Fruit fly (Drosophila melanogaster) whole organism, embryonic: ENCODE data around the gene CG12477.

Source experiments
- Antp ChIP-seq: fragments of 200-800 bp; sonication (Bioruptor generic); optimal IDR thresholded peaks from 3 replicates; lab custom pipeline; 2016; ENCODE audit warnings: missing biosample characterization, missing genetic modification characterization
- Blimp-1 ChIP-seq: fragments of 200-800 bp; sonication (Bioruptor generic); optimal IDR thresholded peaks from 3 replicates; lab custom pipeline; 2018; ENCODE audit warnings: missing biosample characterization, missing genetic modification characterization, mild to moderate bottlenecking, moderate library complexity, missing genetic modification reagents
- C15 ChIP-seq: fragments of 200-800 bp; sonication (Bioruptor generic); IDR thresholded peaks from 3 replicates; pipeline ENCODE4 v1.3.6; 2022; ENCODE audit warnings: missing biosample characterization, missing genetic modification characterization
- CG10147 ChIP-seq: fragments of 200-800 bp; sonication (Bioruptor generic); optimal IDR thresholded peaks from 2 replicates; lab custom pipeline; 2019; ENCODE audit warnings: missing biosample characterization, mild to moderate bottlenecking, missing genetic modification characterization, moderate library complexity
- CG10565 ChIP-seq: fragments of 200-800 bp; sonication (Bioruptor generic); optimal IDR thresholded peaks from 3 replicates; lab custom pipeline; 2016; ENCODE audit warnings: missing biosample characterization, mild to moderate bottlenecking, missing genetic modification characterization
- CG10979 ChIP-seq: fragments of 200-800 bp; sonication (Bioruptor generic); optimal IDR thresholded peaks from 2 replicates; lab custom pipeline; 2018; ENCODE audit warnings: missing biosample characterization, mild to moderate bottlenecking, missing genetic modification characterization, moderate library complexity
- CG11504 ChIP-seq: fragments of 200-800 bp; sonication (Bioruptor generic); optimal IDR thresholded peaks from 3 replicates; lab custom pipeline; 2019; ENCODE audit warnings: missing biosample characterization, mild to moderate bottlenecking, missing genetic modification characterization, moderate library complexity
- CG11695 ChIP-seq: fragments of 200-800 bp; sonication (Bioruptor generic); IDR thresholded peaks from 3 replicates; pipeline ENCODE4 v1.3.6; 2022; ENCODE audit warnings: missing biosample characterization, missing genetic modification characterization
- CG13424 ChIP-seq: fragments of 200-800 bp; sonication (Bioruptor generic); optimal IDR thresholded peaks from 2 replicates; lab custom pipeline; 2019; ENCODE audit warnings: missing biosample characterization, mild to moderate bottlenecking, missing genetic modification characterization, moderate library complexity
- CG14441 ChIP-seq: fragments of 200-800 bp; sonication (Bioruptor generic); IDR thresholded peaks from 2 replicates; pipeline ENCODE4 v1.3.6; 2022; ENCODE audit warnings: missing biosample characterization, missing genetic modification characterization
- CG15601 ChIP-seq: fragments of 200-800 bp; sonication (Bioruptor generic); optimal IDR thresholded peaks from 3 replicates; lab custom pipeline; 2019; ENCODE audit warnings: missing biosample characterization, mild to moderate bottlenecking, missing genetic modification characterization, moderate library complexity
- CG17186 ChIP-seq: fragments of 200-800 bp; sonication (Bioruptor generic); optimal IDR thresholded peaks from 3 replicates; lab custom pipeline; 2017; ENCODE audit warnings: missing biosample characterization, missing genetic modification reagents, missing genetic modification characterization
- CG17328 ChIP-seq: fragments of 200-800 bp; sonication (Bioruptor generic); IDR thresholded peaks from 2 replicates; pipeline ENCODE4 v1.3.6; 2022; ENCODE audit warnings: missing biosample characterization, missing genetic modification characterization
- CG17912 ChIP-seq: fragments of 200-800 bp; sonication (Bioruptor generic); optimal IDR thresholded peaks from 2 replicates; lab custom pipeline; 2018; ENCODE audit warnings: missing biosample characterization, mild to moderate bottlenecking, missing genetic modification characterization
- CG32767 ChIP-seq: fragments of 200-800 bp; sonication (Bioruptor generic); IDR thresholded peaks from 2 replicates; pipeline ENCODE4 v1.3.6; 2022; ENCODE audit warnings: missing biosample characterization, missing genetic modification characterization
- CG33557 ChIP-seq: fragments of 200-800 bp; sonication (Bioruptor generic); optimal IDR thresholded peaks from 2 replicates; lab custom pipeline; 2019; ENCODE audit warnings: missing biosample characterization, mild to moderate bottlenecking, missing genetic modification characterization, moderate library complexity
- CG34224 ChIP-seq: fragments of 200-800 bp; sonication (Bioruptor generic); IDR thresholded peaks from 3 replicates; pipeline ENCODE4 v1.3.6; 2022; ENCODE audit warnings: missing biosample characterization, missing genetic modification characterization; ENCODE audit not compliant: partially characterized antibody
- CG3995 ChIP-seq: fragments of 200-800 bp; sonication (Bioruptor generic); optimal IDR thresholded peaks from 3 replicates; lab custom pipeline; 2016; ENCODE audit warnings: missing biosample characterization, missing genetic modification characterization
- CG43689 ChIP-seq: fragments of 200-800 bp; sonication (Bioruptor generic); IDR thresholded peaks from 2 replicates; pipeline ENCODE4 v1.3.6; 2022; ENCODE audit warnings: missing biosample characterization, missing genetic modification characterization
- CG4617 ChIP-seq: fragments of 200-800 bp; sonication (Bioruptor generic); optimal IDR thresholded peaks from 3 replicates; lab custom pipeline; 2016; ENCODE audit warnings: missing biosample characterization, missing genetic modification characterization, borderline replicate concordance
- CG8478 ChIP-seq: fragments of >200 bp; optimal IDR thresholded peaks from 2 replicates; lab custom pipeline; 2018
- CrebB ChIP-seq: fragments of 200-800 bp; sonication (Bioruptor generic); optimal IDR thresholded peaks from 3 replicates; lab custom pipeline; 2018; ENCODE audit warnings: missing biosample characterization, mild to moderate bottlenecking, missing genetic modification characterization
- H15 ChIP-seq: fragments of 200-800 bp; sonication (Bioruptor generic); IDR thresholded peaks from 3 replicates; pipeline ENCODE4 v1.3.6; 2022; ENCODE audit warnings: missing biosample characterization, missing genetic modification characterization
- Hr51 ChIP-seq, 2 experiments: fragments of 200-800 bp; sonication (Bioruptor generic); optimal IDR thresholded peaks; 2 replicates in 1 of 2; 3 replicates in 1 of 2; lab custom pipeline; 2016 to 2018; ENCODE audit warnings: missing biosample characterization in 2 of 2, missing genetic modification characterization in 2 of 2, mild to moderate bottlenecking in 1 of 2, moderate library complexity in 1 of 2
- Hsf ChIP-seq: fragments of 200-800 bp; sonication (Bioruptor generic); optimal IDR thresholded peaks from 3 replicates; lab custom pipeline; 2016; ENCODE audit warnings: missing biosample characterization, missing genetic modification characterization
- MBD-R2 ChIP-seq: fragments of 200-800 bp; sonication (Bioruptor generic); IDR thresholded peaks from 2 replicates; pipeline ENCODE4 v1.3.6; 2022; ENCODE audit warnings: missing biosample characterization, missing genetic modification characterization
- Mad ChIP-seq: fragments of 200-800 bp; sonication (Bioruptor generic); optimal IDR thresholded peaks from 2 replicates; lab custom pipeline; 2016; ENCODE audit warnings: missing biosample characterization, missing genetic modification characterization
- Nf-YC ChIP-seq: fragments of 200-800 bp; optimal IDR thresholded peaks from 3 replicates; lab custom pipeline; 2019; ENCODE audit warnings: missing biosample characterization, mild to moderate bottlenecking, missing genetic modification characterization, moderate library complexity
- bsh ChIP-seq, 2 experiments: fragments of 200-800 bp; sonication (Bioruptor generic); optimal IDR thresholded peaks; 2 replicates each; lab custom pipeline; 2017 to 2018; ENCODE audit warnings: mild to moderate bottlenecking in 2 of 2, missing biosample characterization in 2 of 2, missing genetic modification characterization in 2 of 2, moderate library complexity in 1 of 2
- cas ChIP-seq: fragments of 200-800 bp; sonication (Bioruptor generic); IDR thresholded peaks from 2 replicates; pipeline ENCODE4 v1.3.6; 2022; ENCODE audit warnings: missing biosample characterization, missing genetic modification characterization
- ci ChIP-seq: fragments of 200-800 bp; sonication (Bioruptor generic); IDR thresholded peaks from 3 replicates; pipeline ENCODE4 v1.3.6; 2022; ENCODE audit warnings: missing biosample characterization, missing genetic modification characterization
- ems ChIP-seq: fragments of 200-800 bp; sonication (Bioruptor generic); optimal IDR thresholded peaks from 3 replicates; lab custom pipeline; 2016; ENCODE audit warnings: missing biosample characterization, missing genetic modification characterization
- fd64A ChIP-seq: fragments of 200-800 bp; sonication (Bioruptor generic); optimal IDR thresholded peaks from 3 replicates; lab custom pipeline; 2018; ENCODE audit warnings: missing biosample characterization, mild to moderate bottlenecking, missing genetic modification characterization
- her ChIP-seq: fragments of 200-800 bp; sonication (Bioruptor generic); optimal IDR thresholded peaks from 2 replicates; lab custom pipeline; 2016; ENCODE audit warnings: missing biosample characterization, missing genetic modification characterization
- kah ChIP-seq: fragments of 200-800 bp; sonication (Bioruptor generic); optimal IDR thresholded peaks from 2 replicates; lab custom pipeline; 2018; ENCODE audit warnings: missing biosample characterization, mild to moderate bottlenecking, missing genetic modification characterization
- kni ChIP-seq: fragments of 200-800 bp; sonication (Bioruptor generic); optimal IDR thresholded peaks from 3 replicates; lab custom pipeline; 2017; ENCODE audit warnings: mild to moderate bottlenecking, missing biosample characterization, missing genetic modification reagents, missing genetic modification characterization
- knrl ChIP-seq: fragments of 200-800 bp; sonication (Bioruptor generic); IDR thresholded peaks from 3 replicates; pipeline ENCODE4 v1.3.6; 2022; ENCODE audit warnings: missing biosample characterization, missing genetic modification characterization; ENCODE audit not compliant: partially characterized antibody
- nau ChIP-seq: fragments of 200-800 bp; sonication (Bioruptor generic); optimal IDR thresholded peaks from 3 replicates; lab custom pipeline; 2017; ENCODE audit warnings: missing biosample characterization, mild to moderate bottlenecking, missing genetic modification characterization, missing genetic modification reagents
- psq ChIP-seq: fragments of 200-800 bp; sonication (Bioruptor generic); optimal IDR thresholded peaks from 2 replicates; lab custom pipeline; 2017; ENCODE audit warnings: missing biosample characterization, missing genetic modification characterization
- sd ChIP-seq: fragments of 200-800 bp; sonication (Bioruptor generic); optimal IDR thresholded peaks from 3 replicates; lab custom pipeline; 2018; ENCODE audit warnings: missing biosample characterization, mild to moderate bottlenecking, missing genetic modification characterization, moderate library complexity
- sens ChIP-seq: fragments of 200-800 bp; sonication (Bioruptor generic); peaks from one replicate; lab custom pipeline; 2016; ENCODE audit warnings: missing biosample characterization, missing genetic modification characterization
- sim ChIP-seq: fragments of 200-800 bp; sonication (Bioruptor generic); IDR thresholded peaks from 2 replicates; pipeline ENCODE4 v1.3.6; 2022; ENCODE audit warnings: missing biosample characterization, missing genetic modification characterization
- slbo ChIP-seq: fragments of 200-800 bp; sonication (Bioruptor generic); IDR thresholded peaks from 2 replicates; pipeline ENCODE4 v1.3.6; 2022; ENCODE audit warnings: missing biosample characterization, missing genetic modification characterization
- so ChIP-seq: fragments of 200-800 bp; sonication (Bioruptor generic); IDR thresholded peaks from 3 replicates; pipeline ENCODE4 v1.3.6; 2022; ENCODE audit warnings: missing biosample characterization, missing genetic modification characterization
- sob ChIP-seq: fragments of 200-800 bp; sonication (Bioruptor generic); IDR thresholded peaks from 2 replicates; pipeline ENCODE4 v1.3.6; 2022; ENCODE audit warnings: missing biosample characterization, missing genetic modification characterization
- sug ChIP-seq: fragments of 200-800 bp; optimal IDR thresholded peaks from 2 replicates; lab custom pipeline; 2019; ENCODE audit warnings: missing biosample characterization, mild to moderate bottlenecking, missing genetic modification characterization, moderate library complexity
- tap ChIP-seq: fragments of 200-800 bp; optimal IDR thresholded peaks from 3 replicates; lab custom pipeline; 2019; ENCODE audit warnings: missing biosample characterization, mild to moderate bottlenecking, missing genetic modification characterization, moderate library complexity
- wor ChIP-seq: fragments of 200-800 bp; sonication (Bioruptor generic); IDR thresholded peaks from 2 replicates; pipeline ENCODE4 v1.3.6; 2022; ENCODE audit warnings: missing biosample characterization, missing genetic modification characterization
- zfh2 ChIP-seq: fragments of 200-800 bp; sonication (Bioruptor generic); optimal IDR thresholded peaks from 2 replicates; lab custom pipeline; 2016; ENCODE audit warnings: missing biosample characterization, missing genetic modification characterization

CG12477 gene

DNA sequence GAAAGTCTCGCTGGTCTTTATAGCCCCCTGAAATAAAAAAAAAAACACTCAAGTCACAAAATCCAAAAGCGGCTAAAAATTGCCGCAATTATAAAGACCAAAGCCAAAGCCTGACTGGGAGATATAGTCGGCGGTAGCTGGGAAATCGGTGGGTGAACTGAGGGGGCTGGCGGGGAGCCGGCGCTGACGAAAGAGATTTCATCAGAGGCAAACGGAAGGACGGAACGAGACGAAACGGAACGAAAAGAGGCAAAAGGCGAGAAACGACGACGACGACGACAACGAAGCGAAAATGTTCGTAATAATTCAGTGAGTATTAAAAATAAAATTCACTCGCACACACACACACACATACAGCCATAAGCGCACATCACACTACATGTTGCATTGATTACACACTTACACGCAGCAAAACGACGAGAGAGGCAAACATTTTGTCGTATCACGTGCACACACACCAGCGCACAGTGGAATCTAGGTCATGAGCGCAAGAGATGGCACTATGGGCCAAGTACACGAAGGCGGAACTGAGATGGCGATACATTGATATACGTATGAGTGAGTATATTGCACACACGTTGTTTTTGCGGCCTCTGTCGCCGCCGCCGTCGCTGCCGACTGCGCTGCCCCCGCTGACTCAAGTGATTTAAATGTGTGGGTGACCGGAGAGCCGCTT, 36.0 kb upstream of the CG12477 start (continued):
- TF ChIP-seq tap (tag; lab: Kevin White, UChicago) (no peak), knrl (GFP tag; lab: Robert Waterston, UW) (peak; percentile 34; the same call in 1 of the 3 replicates), CG14441 (no peak), CG8478 (lab: Kevin White, UChicago) (peak; percentile 99), CG10565 (GFP tag; lab: Kevin White, UChicago) (no peak), CrebB (tag; lab: Kevin White, UChicago) (peak; percentile 67), sug (tag; lab: Kevin White, UChicago) (peak; percentile 81), CG10979 (tag; lab: Kevin White, UChicago) (peak; percentile 20), sob (GFP tag; lab: Robert Waterston, UW) (peak; percentile 47; the same call in 1 of the 2 replicates), Hr51 (GFP tag; optimal IDR thresholded peaks at IDR 0.05; lab: Kevin White, UChicago) (peak in 1 of 2 experiments; percentile 18), wor (GFP tag; lab: Robert Waterston, UW) (no peak), kni (peak; percentile 93), cas (GFP tag; lab: Robert Waterston, UW) (no peak), MBD-R2 (GFP tag; lab: Robert Waterston, UW) (no peak), Antp (GFP tag; lab: Kevin White, UChicago) (no peak), bsh (GFP tag; optimal IDR thresholded peaks at IDR 0.05; lab: Kevin White, UChicago) (peak in 1 of 2 experiments; percentile 3), CG43689 (no peak), Mad (GFP tag; lab: Kevin White, UChicago) (no peak), fd64A (GFP tag; lab: Kevin White, UChicago) (peak; percentile 64), Hsf (no peak), zfh2 (GFP tag; lab: Kevin White, UChicago) (no peak), CG17912 (GFP tag; lab: Kevin White, UChicago) (no peak), nau (GFP tag; lab: Kevin White, UChicago) (peak; percentile 55), psq (GFP tag; lab: Kevin White, UChicago) (peak; percentile 12), CG17328 (peak; percentile 48; the same call in 1 of the 2 replicates), CG15601 (peak; percentile 31), sens (GFP tag; lab: Kevin White, UChicago) (peak; percentile 68), Blimp-1 (GFP tag; lab: Kevin White, UChicago) (peak; percentile 97), CG17186 (peak; percentile 21), CG13424 (no peak), sim (GFP tag; lab: Robert Waterston, UW) (no peak), CG33557 (peak; percentile 4), CG3995 (GFP tag; lab: Kevin White, UChicago) (no peak), slbo (GFP tag; lab: Robert Waterston, UW) (0 out of 2 replicates have a peak, but pooled peaks have one; percentile 36), CG32767 (GFP tag; lab: Robert Waterston, UW) (no peak; the same call in 1 of the 2 replicates), CG11695 (0 out of 3 replicates have a peak, but pooled peaks have one; percentile 12), CG34224 (0 out of 3 replicates have a peak, but pooled peaks have one; percentile 27), sd (peak; percentile 100), kah (GFP tag; lab: Kevin White, UChicago) (peak; percentile 16), CG11504 (tag; lab: Kevin White, UChicago) (no peak), her (GFP tag; lab: Kevin White, UChicago) (peak; percentile 10), H15 (GFP tag; lab: Robert Waterston, UW) (no peak), CG4617 (GFP tag; lab: Kevin White, UChicago) (no peak), ci (GFP tag; lab: Robert Waterston, UW) (peak; percentile 61), so (peak; percentile 36; the same call in 1 of the 3 replicates), ems (GFP tag; lab: Kevin White, UChicago) (no peak), CG10147 (no peak), Nf-YC (tag; lab: Kevin White, UChicago) (peak; percentile 34), C15 (GFP tag; lab: Robert Waterston, UW) (no peak)
